Worm (Caenorhabditis elegans) whole organism, early embryonic: ENCODE measurements around the gene ZC302.3.

Source experiments
- B0310.2 ChIP-seq: sonication (generic microtip); optimal IDR thresholded peaks from 2 replicates; lab custom pipeline; 2016; ENCODE audit warnings: mild to moderate bottlenecking, missing genetic modification characterization, missing compliant biosample characterization
- F13C5.2 ChIP-seq: sonication (generic microtip); optimal IDR thresholded peaks from 2 replicates; lab custom pipeline; 2017; ENCODE audit warnings: mild to moderate bottlenecking, missing genetic modification characterization, inconsistent platforms, missing compliant biosample characterization
- aly-1 ChIP-seq: sonication (generic microtip); optimal IDR thresholded peaks from 2 replicates; lab custom pipeline; 2016; ENCODE audit warnings: missing genetic modification characterization, missing compliant biosample characterization
- ama-1 ChIP-seq: fragments of 150-350 bp; optimal IDR thresholded peaks from 2 replicates; lab custom pipeline; 2014
- ceh-13 ChIP-seq: fragments of 200-800 bp; sonication (Bioruptor generic); optimal IDR thresholded peaks from 2 replicates; lab custom pipeline; 2018; ENCODE audit warnings: mild to moderate bottlenecking, missing genetic modification characterization, missing compliant biosample characterization
- ceh-36 ChIP-seq: sonication (generic microtip); optimal IDR thresholded peaks from 2 replicates; lab custom pipeline; 2016; ENCODE audit warnings: missing genetic modification characterization, inconsistent platforms, missing compliant biosample characterization
- ets-7 ChIP-seq: sonication (generic microtip); optimal IDR thresholded peaks from 2 replicates; lab custom pipeline; 2016; ENCODE audit warnings: missing genotype, missing genetic modification characterization, missing compliant biosample characterization
- flt-1 ChIP-seq: fragments of 200-800 bp; sonication (Bioruptor generic); IDR thresholded peaks from 2 replicates; pipeline ENCODE4 v1.3.6; 2022; ENCODE audit warnings: missing genetic modification characterization, missing compliant biosample characterization
- hmbx-1 ChIP-seq: sonication (generic microtip); optimal IDR thresholded peaks from 2 replicates; lab custom pipeline; 2016; ENCODE audit warnings: mild to moderate bottlenecking, missing genetic modification characterization, missing compliant biosample characterization
- hmg-4 ChIP-seq: fragments of 200-800 bp; sonication (Bioruptor generic); optimal IDR thresholded peaks from 2 replicates; lab custom pipeline; 2018; ENCODE audit warnings: mild to moderate bottlenecking, missing genetic modification characterization, missing compliant biosample characterization
- hnd-1 ChIP-seq: sonication (generic microtip); optimal IDR thresholded peaks from 2 replicates; lab custom pipeline; 2016; ENCODE audit warnings: missing genetic modification characterization, missing compliant biosample characterization
- pes-1 ChIP-seq: fragments of 200-800 bp; sonication (Bioruptor generic); IDR thresholded peaks from 2 replicates; pipeline ENCODE4 v1.3.6; 2022; ENCODE audit warnings: missing genetic modification reagents, missing genetic modification characterization, missing compliant biosample characterization
- scrt-1 ChIP-seq: fragments of 200-800 bp; sonication (Bioruptor generic); IDR thresholded peaks from 2 replicates; pipeline ENCODE4 v1.3.6; 2022; ENCODE audit warnings: missing genetic modification characterization, missing compliant biosample characterization
- sea-1 ChIP-seq: fragments of 200-800 bp; sonication (Bioruptor generic); conservative IDR thresholded peaks from 2 replicates; pipeline ENCODE4 v1.3.6; 2022; ENCODE audit warnings: missing genetic modification characterization, missing compliant biosample characterization
- tbx-11 ChIP-seq: fragments of 200-800 bp; sonication (Bioruptor generic); IDR thresholded peaks from 2 replicates; pipeline ENCODE4 v1.3.6; 2022; ENCODE audit warnings: missing genetic modification characterization, missing compliant biosample characterization
- tbx-37 ChIP-seq: fragments of 200-800 bp; sonication (Bioruptor generic); conservative IDR thresholded peaks from 2 replicates; pipeline ENCODE4 v1.3.6; 2022; ENCODE audit warnings: missing genetic modification reagents, missing genetic modification characterization, missing compliant biosample characterization
- tra-4 ChIP-seq: sonication (generic microtip); optimal IDR thresholded peaks from 2 replicates; lab custom pipeline; 2017; ENCODE audit warnings: missing genetic modification characterization, missing compliant biosample characterization

Gene ZC302.3

DNA sequence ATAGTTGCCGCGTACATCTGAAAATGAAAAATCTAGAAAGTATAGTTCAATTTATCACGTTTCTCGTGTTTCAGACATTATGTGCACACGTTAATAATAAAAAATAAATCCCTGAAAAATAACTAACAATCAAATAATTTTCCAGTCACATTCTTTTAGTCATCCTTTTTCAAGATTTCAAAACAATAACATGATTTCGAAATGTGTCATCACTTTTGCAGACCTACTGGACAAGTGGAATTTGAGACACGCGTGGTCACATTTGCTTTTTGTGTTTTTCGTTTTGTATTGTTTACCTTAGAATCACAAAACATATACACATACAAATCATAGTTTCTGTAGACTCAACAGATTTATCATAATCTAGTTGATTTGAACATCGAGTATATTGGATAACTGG, 31.9 kb downstream of the ZC302.3 start:
- no peak for TF ChIP-seq hmbx-1 (tag; lab: Kevin White, UChicago)
- no peak for TF ChIP-seq pes-1 (GFP tag; lab: Robert Waterston, UW)
- no peak for TF ChIP-seq hnd-1 (tag; lab: Kevin White, UChicago)
- no peak for TF ChIP-seq B0310.2 (tag; lab: Kevin White, UChicago)
- TF ChIP-seq ama-1 (lab: Kevin White, UChicago), result no peak
- no peak for TF ChIP-seq flt-1 (GFP tag; lab: Robert Waterston, UW)
- no peak for TF ChIP-seq ceh-13 (GFP tag; lab: Kevin White, UChicago)
- no peak for TF ChIP-seq tra-4 (tag; lab: Kevin White, UChicago)
- no peak for TF ChIP-seq F13C5.2 (tag; lab: Kevin White, UChicago)
- no peak for TF ChIP-seq scrt-1 (GFP tag; lab: Robert Waterston, UW)
- no peak for TF ChIP-seq ets-7
- TF ChIP-seq sea-1 (GFP tag; lab: Robert Waterston, UW), result no peak
- no peak for TF ChIP-seq aly-1 (tag; lab: Kevin White, UChicago)
- TF ChIP-seq hmg-4 (GFP tag; lab: Kevin White, UChicago), result no peak
- no peak for TF ChIP-seq tbx-11 (GFP tag; lab: Robert Waterston, UW)
- TF ChIP-seq tbx-37 (GFP tag; lab: Robert Waterston, UW), result no peak
- no peak for TF ChIP-seq ceh-36

DNA sequence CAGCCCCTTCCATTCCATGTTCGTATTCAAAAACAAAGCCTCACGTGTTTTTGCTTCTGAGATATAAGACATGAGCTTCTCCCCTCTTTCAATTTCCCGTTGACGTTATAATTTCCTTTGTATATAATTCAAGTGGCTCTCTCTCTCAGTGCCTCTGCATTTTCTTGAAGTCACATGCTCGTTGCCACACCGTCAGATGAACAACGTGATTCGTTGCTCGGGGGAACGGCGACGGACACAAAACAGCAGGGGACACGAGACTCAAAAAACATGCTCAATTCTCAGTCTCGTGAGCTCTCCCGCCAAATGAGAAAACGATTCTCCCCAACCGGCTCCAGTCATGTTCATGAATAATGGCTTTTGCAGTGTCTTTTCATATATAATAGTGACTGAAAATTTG, 32.9 kb downstream of the ZC302.3 start:
- no peak for TF ChIP-seq ama-1 (lab: Kevin White, UChicago)
- no peak for TF ChIP-seq tbx-11 (GFP tag; lab: Robert Waterston, UW)
- TF ChIP-seq sea-1 (GFP tag; lab: Robert Waterston, UW), result no peak
- TF ChIP-seq ceh-13 (GFP tag; lab: Kevin White, UChicago), result no peak
- TF ChIP-seq aly-1 (tag; lab: Kevin White, UChicago), result no peak
- no peak for TF ChIP-seq tra-4 (tag; lab: Kevin White, UChicago)
- no peak for TF ChIP-seq pes-1 (GFP tag; lab: Robert Waterston, UW)
- no peak for TF ChIP-seq ceh-36

DNA sequence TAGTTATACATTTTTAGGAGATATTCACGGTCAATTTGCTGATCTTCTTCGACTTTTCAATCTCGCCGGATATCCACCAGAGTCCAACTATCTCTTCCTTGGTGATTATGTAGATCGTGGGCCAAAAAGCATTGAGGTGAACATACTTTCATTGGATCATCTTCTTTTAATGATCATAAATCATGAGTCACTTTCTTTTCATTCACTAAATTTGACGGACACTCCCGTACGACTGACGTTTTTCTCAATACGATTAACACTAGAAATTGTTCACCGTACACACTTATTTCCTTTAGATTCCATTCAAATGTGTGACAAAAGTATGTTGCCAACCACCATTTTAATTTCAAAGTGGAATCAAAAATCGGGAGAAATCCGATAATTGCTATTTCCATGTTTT, 38.3 kb downstream of the ZC302.3 start:
- TF ChIP-seq aly-1 (tag; lab: Kevin White, UChicago) (no peak), tbx-37 (GFP tag; lab: Robert Waterston, UW) (no peak), hmbx-1 (tag; lab: Kevin White, UChicago) (no peak), sea-1 (GFP tag; lab: Robert Waterston, UW) (no peak), tbx-11 (GFP tag; lab: Robert Waterston, UW) (no peak), F13C5.2 (tag; lab: Kevin White, UChicago) (no peak), tra-4 (tag; lab: Kevin White, UChicago) (no peak), ama-1 (lab: Kevin White, UChicago) (no peak), hmg-4 (GFP tag; lab: Kevin White, UChicago) (no peak), flt-1 (GFP tag; lab: Robert Waterston, UW) (no peak), ets-7 (no peak)

DNA sequence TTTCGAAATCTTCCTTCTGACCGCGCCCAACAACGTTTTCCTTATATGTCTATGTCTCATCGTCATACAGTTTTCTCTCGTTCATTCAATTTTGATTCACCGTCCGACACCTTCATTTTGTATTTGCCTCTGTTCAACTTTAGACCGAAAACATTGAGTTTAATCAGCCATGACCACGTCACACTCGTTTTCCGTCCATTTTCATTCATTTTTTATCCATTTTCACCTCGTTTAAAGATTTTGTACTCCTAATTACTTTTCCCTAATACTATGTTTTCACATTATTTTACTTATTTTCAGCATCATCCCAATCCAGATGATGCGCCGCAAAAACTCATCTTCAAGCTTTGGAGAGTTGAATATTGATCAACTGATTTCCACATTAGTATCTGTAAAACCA, 39.0 kb downstream of the ZC302.3 start, which contains the start of gene pph-1:
TSS of gene pph-1 (plus strand) at position 301 of the 400 bp plus-strand sequence.
- no peak for TF ChIP-seq ceh-13 (GFP tag; lab: Kevin White, UChicago)

DNA sequence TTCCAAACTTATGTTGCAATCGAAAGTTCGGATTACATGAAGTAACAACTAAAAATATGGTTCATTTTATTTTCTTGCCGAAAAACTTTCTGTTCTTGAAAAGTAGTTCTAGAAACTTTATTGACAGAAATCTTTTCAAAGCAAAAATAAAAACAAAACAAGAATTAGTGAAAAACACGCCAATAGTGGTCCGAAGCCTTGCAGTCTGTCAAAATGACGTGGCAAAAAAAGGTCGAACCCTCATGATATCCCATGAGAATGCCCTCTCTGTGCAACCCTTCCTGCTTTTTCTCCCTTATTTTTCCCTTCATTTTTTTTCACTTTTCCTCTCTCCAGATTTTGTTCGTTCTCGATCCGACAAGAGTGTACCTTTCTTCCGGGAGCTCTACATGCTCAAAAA, 42.1 kb downstream of the ZC302.3 start:
- TF ChIP-seq tbx-11 (GFP tag; lab: Robert Waterston, UW), result no peak

DNA sequence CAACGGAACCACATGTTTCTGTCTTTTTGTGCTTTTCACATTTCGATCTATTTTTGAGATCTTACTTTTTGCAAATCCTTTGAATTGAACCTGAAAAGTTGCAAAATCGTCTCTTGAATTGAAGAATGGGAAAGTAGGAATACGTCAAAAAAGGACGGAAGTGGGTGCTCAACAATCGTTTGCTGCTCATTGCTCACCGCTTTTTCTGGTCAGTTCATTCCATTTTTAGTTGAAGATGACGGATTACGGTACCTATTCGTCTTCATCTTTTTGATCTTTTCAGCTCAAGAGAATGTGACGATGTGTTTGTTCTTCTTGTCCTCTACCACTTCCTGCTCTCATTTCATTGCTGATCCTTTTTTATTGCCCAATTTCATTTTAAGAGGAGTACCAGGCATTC, 46.1 kb downstream of the ZC302.3 start, which contains the start of gene C05A2.4:
TSS of gene C05A2.4 (plus strand) at position 301 of the 400 bp plus-strand sequence.
- no peak for TF ChIP-seq pes-1 (GFP tag; lab: Robert Waterston, UW)
- TF ChIP-seq hmg-4 (GFP tag; lab: Kevin White, UChicago), result no peak
- TF ChIP-seq B0310.2 (tag; lab: Kevin White, UChicago), result no peak

DNA sequence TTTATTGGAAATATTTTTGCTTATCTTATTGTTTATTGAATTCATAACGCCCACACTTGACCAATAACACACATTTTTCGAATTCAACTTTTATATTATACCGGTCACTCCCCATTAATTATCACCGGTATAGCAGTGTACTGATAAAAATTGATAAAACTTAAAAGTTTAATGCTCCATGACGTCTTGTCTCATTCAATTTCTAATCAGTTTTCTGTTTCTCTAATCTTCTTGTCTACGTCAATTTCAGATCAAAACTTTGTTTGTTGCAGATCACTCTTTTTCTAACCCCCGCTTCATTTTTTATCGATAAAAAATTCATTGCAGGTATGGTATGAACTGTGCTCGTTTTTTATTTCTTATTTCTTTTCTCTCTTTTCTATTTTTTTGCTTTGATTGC, 47.5 kb downstream of the ZC302.3 start:
- no peak for TF ChIP-seq ceh-13 (GFP tag; lab: Kevin White, UChicago)
- TF ChIP-seq hmbx-1 (tag; lab: Kevin White, UChicago), result no peak
- no peak for TF ChIP-seq ceh-36
- TF ChIP-seq aly-1 (tag; lab: Kevin White, UChicago), result no peak
- no peak for TF ChIP-seq B0310.2 (tag; lab: Kevin White, UChicago)
- TF ChIP-seq flt-1 (GFP tag; lab: Robert Waterston, UW), result no peak
- no peak for TF ChIP-seq ets-7
- TF ChIP-seq F13C5.2 (tag; lab: Kevin White, UChicago), result no peak
- no peak for TF ChIP-seq ama-1 (lab: Kevin White, UChicago)
- no peak for TF ChIP-seq hmg-4 (GFP tag; lab: Kevin White, UChicago)
- TF ChIP-seq scrt-1 (GFP tag; lab: Robert Waterston, UW), result no peak
- no peak for TF ChIP-seq tra-4 (tag; lab: Kevin White, UChicago)
- no peak for TF ChIP-seq pes-1 (GFP tag; lab: Robert Waterston, UW)
- no peak for TF ChIP-seq hnd-1 (tag; lab: Kevin White, UChicago)
- TF ChIP-seq tbx-37 (GFP tag; lab: Robert Waterston, UW), result no peak
- TF ChIP-seq tbx-11 (GFP tag; lab: Robert Waterston, UW), result no peak
- no peak for TF ChIP-seq sea-1 (GFP tag; lab: Robert Waterston, UW)

DNA sequence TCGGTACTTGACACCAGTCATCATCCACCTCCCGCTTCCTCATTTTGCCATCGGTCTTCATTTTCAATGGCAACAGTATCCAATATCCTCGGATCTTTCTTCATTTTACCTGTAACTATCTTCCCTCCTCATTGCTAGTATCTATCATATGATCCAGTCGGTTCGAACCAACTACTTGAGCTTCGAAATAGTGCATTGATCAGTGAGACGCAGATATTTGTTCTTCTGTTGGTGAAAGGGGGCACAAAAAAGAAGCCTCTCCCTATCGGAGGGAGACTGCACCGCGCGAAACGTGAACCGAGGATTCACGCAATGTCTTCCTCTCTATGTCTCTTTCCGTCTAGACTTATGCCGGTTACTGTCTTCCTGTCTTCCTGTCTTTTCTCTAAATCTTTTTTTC, 49.9 kb downstream of the ZC302.3 start:
- TF ChIP-seq tra-4 (tag; lab: Kevin White, UChicago), result no peak
- no peak for TF ChIP-seq ceh-13 (GFP tag; lab: Kevin White, UChicago)
- TF ChIP-seq scrt-1 (GFP tag; lab: Robert Waterston, UW), result no peak
- no peak for TF ChIP-seq pes-1 (GFP tag; lab: Robert Waterston, UW)
- TF ChIP-seq ceh-36, result no peak
- TF ChIP-seq hmbx-1 (tag; lab: Kevin White, UChicago), result no peak
- TF ChIP-seq hmg-4 (GFP tag; lab: Kevin White, UChicago), result no peak
- TF ChIP-seq tbx-37 (GFP tag; lab: Robert Waterston, UW), result no peak
- TF ChIP-seq ama-1 (lab: Kevin White, UChicago), result no peak
- no peak for TF ChIP-seq sea-1 (GFP tag; lab: Robert Waterston, UW)
- no peak for TF ChIP-seq aly-1 (tag; lab: Kevin White, UChicago)
- no peak for TF ChIP-seq ets-7
- TF ChIP-seq B0310.2 (tag; lab: Kevin White, UChicago), result no peak
- no peak for TF ChIP-seq hnd-1 (tag; lab: Kevin White, UChicago)
- no peak for TF ChIP-seq F13C5.2 (tag; lab: Kevin White, UChicago)
- TF ChIP-seq tbx-11 (GFP tag; lab: Robert Waterston, UW), result no peak
- TF ChIP-seq flt-1 (GFP tag; lab: Robert Waterston, UW), result no peak
